Fruit fly (Drosophila melanogaster) whole organism, embryonic: ENCODE results near the gene UQCR-14.

Source experiments
- Adf1 ChIP-seq: fragments of 200-800 bp; sonication (Bioruptor generic); IDR thresholded peaks from 2 replicates; pipeline ENCODE4 v1.3.6; 2022; ENCODE audit warnings: missing biosample characterization, missing genetic modification characterization
- Antp ChIP-seq: fragments of 200-800 bp; sonication (Bioruptor generic); optimal IDR thresholded peaks from 3 replicates; lab custom pipeline; 2016; ENCODE audit warnings: missing biosample characterization, missing genetic modification characterization
- CG11456 ChIP-seq: fragments of 200-800 bp; sonication (Bioruptor generic); IDR thresholded peaks from 3 replicates; pipeline ENCODE4 v1.3.6; 2022; ENCODE audit warnings: missing biosample characterization, missing genetic modification characterization
- CG11696 ChIP-seq: fragments of 200-800 bp; sonication (Bioruptor generic); IDR thresholded peaks from 2 replicates; pipeline ENCODE4 v1.3.6; 2022; ENCODE audit warnings: missing biosample characterization, missing genetic modification characterization
- CG12942 ChIP-seq: fragments of 200-800 bp; sonication (Bioruptor generic); optimal IDR thresholded peaks from 3 replicates; lab custom pipeline; 2016; ENCODE audit warnings: missing biosample characterization, missing genetic modification characterization
- CG13296 ChIP-seq: fragments of 200-800 bp; sonication (Bioruptor generic); optimal IDR thresholded peaks from 3 replicates; lab custom pipeline; 2018; ENCODE audit warnings: missing biosample characterization, mild to moderate bottlenecking, missing genetic modification characterization
- CG14965 ChIP-seq: fragments of 200-800 bp; sonication (Bioruptor generic); optimal IDR thresholded peaks from 2 replicates; lab custom pipeline; 2016; ENCODE audit warnings: missing biosample characterization, missing genetic modification characterization, borderline replicate concordance
- CG15011 ChIP-seq: fragments of 200-800 bp; sonication (Bioruptor generic); optimal IDR thresholded peaks from 3 replicates; lab custom pipeline; 2018; ENCODE audit warnings: missing biosample characterization, mild to moderate bottlenecking, missing genetic modification characterization
- CG1602 ChIP-seq: fragments of 200-800 bp; sonication (Bioruptor generic); optimal IDR thresholded peaks from 3 replicates; lab custom pipeline; 2016; ENCODE audit warnings: missing biosample characterization, missing genetic modification characterization
- CG16815 ChIP-seq: fragments of 200-800 bp; sonication (Bioruptor generic); optimal IDR thresholded peaks from 3 replicates; lab custom pipeline; 2017; ENCODE audit warnings: missing biosample characterization, mild to moderate bottlenecking, missing genetic modification characterization
- CG17186 ChIP-seq: fragments of 200-800 bp; sonication (Bioruptor generic); optimal IDR thresholded peaks from 3 replicates; lab custom pipeline; 2017; ENCODE audit warnings: missing biosample characterization, missing genetic modification reagents, missing genetic modification characterization
- CG18764 ChIP-seq: fragments of 200-800 bp; sonication (Bioruptor generic); optimal IDR thresholded peaks from 3 replicates; lab custom pipeline; 2016; ENCODE audit warnings: missing biosample characterization, missing genetic modification characterization
- CG31365 ChIP-seq: fragments of 200-800 bp; sonication (Bioruptor generic); optimal IDR thresholded peaks from 2 replicates; lab custom pipeline; 2018; ENCODE audit warnings: missing biosample characterization, mild to moderate bottlenecking, missing genetic modification characterization
- CG3838 ChIP-seq: fragments of 200-800 bp; sonication (Bioruptor generic); optimal IDR thresholded peaks from 3 replicates; lab custom pipeline; 2016; ENCODE audit warnings: missing biosample characterization, missing genetic modification characterization
- CG42726 ChIP-seq: fragments of 200-800 bp; sonication (Bioruptor generic); IDR thresholded peaks from 2 replicates; pipeline ENCODE4 v1.3.6; 2022; ENCODE audit warnings: missing biosample characterization, missing genetic modification characterization; ENCODE audit not compliant: partially characterized antibody
- CG4617 ChIP-seq: fragments of 200-800 bp; sonication (Bioruptor generic); optimal IDR thresholded peaks from 3 replicates; lab custom pipeline; 2016; ENCODE audit warnings: missing biosample characterization, missing genetic modification characterization, borderline replicate concordance
- CG4730 ChIP-seq: fragments of 200-800 bp; sonication (Bioruptor generic); IDR thresholded peaks from 2 replicates; pipeline ENCODE4 v1.3.6; 2022; ENCODE audit warnings: missing biosample characterization, missing genetic modification characterization
- CG5180 ChIP-seq: fragments of 200-800 bp; sonication (Bioruptor generic); optimal IDR thresholded peaks from 3 replicates; lab custom pipeline; 2017; ENCODE audit warnings: missing biosample characterization, missing genetic modification characterization, mild to moderate bottlenecking, moderate library complexity, missing genetic modification reagents
- CG5245 ChIP-seq: fragments of 200-800 bp; sonication (Bioruptor generic); optimal IDR thresholded peaks from 3 replicates; lab custom pipeline; 2016; ENCODE audit warnings: missing biosample characterization, missing genetic modification characterization
- CG7372 ChIP-seq: fragments of 200-800 bp; sonication (Bioruptor generic); IDR thresholded peaks from 2 replicates; pipeline ENCODE4 v1.3.6; 2022; ENCODE audit warnings: missing biosample characterization, missing genetic modification characterization
- CG8281 ChIP-seq: fragments of 200-800 bp; sonication (Bioruptor generic); optimal IDR thresholded peaks from 2 replicates; lab custom pipeline; 2018; ENCODE audit warnings: missing biosample characterization, mild to moderate bottlenecking, missing genetic modification characterization, moderate library complexity
- Chrac-16 ChIP-seq: fragments of 200-800 bp; sonication (Bioruptor generic); optimal IDR thresholded peaks from 3 replicates; lab custom pipeline; 2016; ENCODE audit warnings: missing biosample characterization, missing genetic modification characterization
- Dad ChIP-seq: fragments of 200-800 bp; sonication (Bioruptor generic); optimal IDR thresholded peaks from 3 replicates; lab custom pipeline; 2016; ENCODE audit warnings: missing biosample characterization, missing genetic modification characterization
- Fer3 ChIP-seq: fragments of 200-800 bp; sonication (Bioruptor generic); optimal IDR thresholded peaks from 2 replicates; lab custom pipeline; 2018; ENCODE audit warnings: missing biosample characterization, mild to moderate bottlenecking, missing genetic modification characterization, moderate library complexity
- HHEX ChIP-seq: fragments of 200-800 bp; sonication (Bioruptor generic); optimal IDR thresholded peaks from 3 replicates; lab custom pipeline; 2017; ENCODE audit warnings: missing biosample characterization, mild to moderate bottlenecking, missing genetic modification characterization, missing genetic modification reagents
- Hr39 ChIP-seq: fragments of >200 bp; optimal IDR thresholded peaks from 2 replicates; lab custom pipeline; 2017
- Hr51 ChIP-seq, 2 experiments: fragments of 200-800 bp; sonication (Bioruptor generic); optimal IDR thresholded peaks; 2 replicates in 1 of 2; 3 replicates in 1 of 2; lab custom pipeline; 2016 to 2018; ENCODE audit warnings: missing biosample characterization in 2 of 2, missing genetic modification characterization in 2 of 2, mild to moderate bottlenecking in 1 of 2, moderate library complexity in 1 of 2
- Hsf ChIP-seq: fragments of 200-800 bp; sonication (Bioruptor generic); optimal IDR thresholded peaks from 3 replicates; lab custom pipeline; 2016; ENCODE audit warnings: missing biosample characterization, missing genetic modification characterization
- PHDP ChIP-seq: fragments of 200-800 bp; sonication (Bioruptor generic); optimal IDR thresholded peaks from 3 replicates; lab custom pipeline; 2018; ENCODE audit warnings: missing biosample characterization, mild to moderate bottlenecking, missing genetic modification characterization, moderate library complexity
- Pdp1 ChIP-seq, 2 experiments: fragments of 200-800 bp; sonication (Bioruptor generic); optimal IDR thresholded peaks; 3 replicates each; lab custom pipeline; 2016; ENCODE audit warnings: missing biosample characterization in 2 of 2, missing genetic modification characterization in 2 of 2, mild to moderate bottlenecking in 1 of 2, moderate library complexity in 1 of 2
- Tbp ChIP-seq: fragments of >200 bp; optimal IDR thresholded peaks from 2 replicates; lab custom pipeline; 2018; ENCODE audit warnings: missing biosample characterization, missing genetic modification characterization
- Xbp1 ChIP-seq: fragments of 200-800 bp; sonication (Bioruptor generic); optimal IDR thresholded peaks from 3 replicates; lab custom pipeline; 2016; ENCODE audit warnings: missing biosample characterization, mild to moderate bottlenecking, missing genetic modification characterization
- Xrp1 ChIP-seq: fragments of 200-800 bp; sonication (Bioruptor generic); IDR thresholded peaks from 2 replicates; pipeline ENCODE4 v1.3.6; 2022; ENCODE audit warnings: missing biosample characterization, missing genetic modification characterization
- YL-1 ChIP-seq: fragments of 200-800 bp; sonication (Bioruptor generic); optimal IDR thresholded peaks from 3 replicates; lab custom pipeline; 2017; ENCODE audit warnings: missing biosample characterization, mild to moderate bottlenecking, missing genetic modification characterization
- ab ChIP-seq: fragments of 200-800 bp; sonication (Bioruptor generic); optimal IDR thresholded peaks from 2 replicates; lab custom pipeline; 2016; ENCODE audit warnings: missing biosample characterization, missing genetic modification characterization
- ato ChIP-seq: fragments of 200-800 bp; sonication (Bioruptor generic); IDR thresholded peaks from 2 replicates; pipeline ENCODE4 v1.3.6; 2022; ENCODE audit warnings: missing biosample characterization, missing genetic modification characterization; ENCODE audit not compliant: partially characterized antibody
- bcd ChIP-seq: fragments of 200-800 bp; sonication (Bioruptor generic); optimal IDR thresholded peaks from 2 replicates; lab custom pipeline; 2017; ENCODE audit warnings: missing biosample characterization, mild to moderate bottlenecking, missing genetic modification characterization
- bowl ChIP-seq: fragments of 200-800 bp; sonication (Bioruptor generic); IDR thresholded peaks from 2 replicates; pipeline ENCODE4 v1.3.6; 2022; ENCODE audit warnings: missing biosample characterization, missing genetic modification characterization
- dmrt99B ChIP-seq: fragments of 200-800 bp; sonication (Bioruptor generic); optimal IDR thresholded peaks from 2 replicates; lab custom pipeline; 2018; ENCODE audit warnings: missing biosample characterization, mild to moderate bottlenecking, missing genetic modification characterization, moderate library complexity
- en ChIP-seq: fragments of 200-800 bp; sonication (Bioruptor generic); optimal IDR thresholded peaks from 2 replicates; lab custom pipeline; 2016; ENCODE audit warnings: missing biosample characterization, missing genetic modification characterization
- jumu ChIP-seq: fragments of 200-800 bp; sonication (Bioruptor generic); optimal IDR thresholded peaks from 3 replicates; lab custom pipeline; 2016; ENCODE audit warnings: missing biosample characterization, missing genetic modification characterization
- kay ChIP-seq: fragments of 200-800 bp; sonication (Bioruptor generic); optimal IDR thresholded peaks from 2 replicates; lab custom pipeline; 2016; ENCODE audit warnings: missing biosample characterization, missing genetic modification characterization
- kni ChIP-seq: fragments of 200-800 bp; sonication (Bioruptor generic); optimal IDR thresholded peaks from 3 replicates; lab custom pipeline; 2017; ENCODE audit warnings: mild to moderate bottlenecking, missing biosample characterization, missing genetic modification reagents, missing genetic modification characterization
- oc ChIP-seq: fragments of 200-800 bp; sonication (Bioruptor generic); optimal IDR thresholded peaks from 2 replicates; lab custom pipeline; 2018; ENCODE audit warnings: missing biosample characterization, mild to moderate bottlenecking, missing genetic modification characterization, moderate library complexity
- peb ChIP-seq: fragments of 200-800 bp; sonication (Bioruptor generic); IDR thresholded peaks from 2 replicates; pipeline ENCODE4 v1.3.6; 2022; ENCODE audit warnings: missing biosample characterization, missing genetic modification characterization
- salm ChIP-seq: fragments of 200-800 bp; sonication (Bioruptor generic); optimal IDR thresholded peaks from 2 replicates; lab custom pipeline; 2018; ENCODE audit warnings: missing biosample characterization, mild to moderate bottlenecking, missing genetic modification characterization
- sim ChIP-seq: fragments of 200-800 bp; sonication (Bioruptor generic); IDR thresholded peaks from 2 replicates; pipeline ENCODE4 v1.3.6; 2022; ENCODE audit warnings: missing biosample characterization, missing genetic modification characterization
- slou ChIP-seq: fragments of 200-800 bp; sonication (Bioruptor generic); optimal IDR thresholded peaks from 3 replicates; lab custom pipeline; 2016; ENCODE audit warnings: missing biosample characterization, missing genetic modification characterization
- tio ChIP-seq: fragments of 200-800 bp; sonication (Bioruptor generic); optimal IDR thresholded peaks from 2 replicates; lab custom pipeline; 2017; ENCODE audit warnings: missing biosample characterization, missing genetic modification characterization, inconsistent platforms
- tx ChIP-seq: fragments of 200-800 bp; sonication (Bioruptor generic); optimal IDR thresholded peaks from 2 replicates; lab custom pipeline; 2016; ENCODE audit warnings: missing biosample characterization, missing genetic modification characterization
- zfh1 ChIP-seq: fragments of 200-800 bp; sonication (Bioruptor generic); IDR thresholded peaks from 3 replicates; pipeline ENCODE4 v1.3.6; 2022; ENCODE audit warnings: missing biosample characterization, missing genetic modification characterization

UQCR-14 gene

dm6 chrX:16286083-16286666 is at the start of gene UQCR-14 (continued):
- TF ChIP-seq CG11456 (GFP tag; lab: Robert Waterston, UW) (peak; percentile 49; the same call in 1 of the 3 replicates), CG5180 (no peak), bcd (GFP tag; lab: Kevin White, UChicago) (no peak), zfh1 (GFP tag; lab: Robert Waterston, UW) (no peak), slou (GFP tag; lab: Kevin White, UChicago) (peak; percentile 5), ab (GFP tag; lab: Kevin White, UChicago) (no peak), Antp (GFP tag; lab: Kevin White, UChicago) (no peak), CG14965 (GFP tag; lab: Kevin White, UChicago) (no peak), tio (GFP tag; lab: Kevin White, UChicago) (no peak), ato (peak; percentile 96), Adf1 (GFP tag; lab: Robert Waterston, UW) (peak; percentile 34; the same call in 1 of the 2 replicates), CG18764 (GFP tag; lab: Kevin White, UChicago) (peak; percentile 12), kni (GFP tag; lab: Kevin White, UChicago) (no peak), en (GFP tag; lab: Kevin White, UChicago) (no peak), CG13296 (GFP tag; lab: Kevin White, UChicago) (peak; percentile 44), peb (GFP tag; lab: Robert Waterston, UW) (no peak), salm (tag; lab: Kevin White, UChicago) (no peak), CG16815 (no peak), Xrp1 (GFP tag; lab: Robert Waterston, UW) (no peak), YL-1 (peak; percentile 82), CG42726 (GFP tag; lab: Robert Waterston, UW) (peak; percentile 98), bowl (no peak), CG3838 (GFP tag; lab: Kevin White, UChicago) (no peak), Dad (GFP tag; lab: Kevin White, UChicago) (no peak), CG4617 (GFP tag; lab: Kevin White, UChicago) (peak; percentile 57), CG4730 (GFP tag; lab: Robert Waterston, UW) (no peak), Chrac-16 (peak; percentile 9), Pdp1 (GFP tag; optimal IDR thresholded peaks at IDR 0.05; lab: Kevin White, UChicago) (peak; percentile 13 to 95), jumu (no peak), Hr51 (GFP tag; optimal IDR thresholded peaks at IDR 0.05; lab: Kevin White, UChicago) (no peak), HHEX (GFP tag; lab: Kevin White, UChicago) (no peak), Fer3 (tag; lab: Kevin White, UChicago) (peak; percentile 24), CG1602 (GFP tag; lab: Kevin White, UChicago) (no peak), CG17186 (peak; percentile 62), oc (tag; lab: Kevin White, UChicago) (no peak), CG15011 (GFP tag; lab: Kevin White, UChicago) (no peak), CG5245 (GFP tag; lab: Kevin White, UChicago) (no peak), dmrt99B (tag; lab: Kevin White, UChicago) (no peak), Xbp1 (GFP tag; lab: Kevin White, UChicago) (peak; percentile 45), CG12942 (GFP tag; lab: Kevin White, UChicago) (no peak), CG7372 (GFP tag; lab: Robert Waterston, UW) (no peak), Tbp (no peak), sim (GFP tag; lab: Robert Waterston, UW) (no peak), tx (GFP tag; lab: Kevin White, UChicago) (no peak), CG11696 (GFP tag; lab: Robert Waterston, UW) (no peak), CG31365 (tag; lab: Kevin White, UChicago) (no peak), PHDP (tag; lab: Kevin White, UChicago) (no peak), Hsf (GFP tag; lab: Kevin White, UChicago) (peak; percentile 34), Hr39 (lab: Kevin White, UChicago) (no peak), CG8281 (no peak), kay (GFP tag; lab: Kevin White, UChicago) (no peak)
